Worm (Caenorhabditis elegans) whole organism, young adult: ENCODE measurements around the gene oac-7.
A peak's percentile ranks its signal among the peaks of the same experiment; 100 is the strongest.
"Not testable (repeated sequence)": the region's sequence is repeated elsewhere in the genome, so short reads cannot be mapped to it uniquely, and the experiment has no call there.

ENCODE experiments used
- C06A6.2 ChIP-seq: fragments of 200-800 bp; sonication (Bioruptor generic); conservative IDR thresholded peaks from 2 replicates; pipeline ENCODE4 v1.3.6; 2022; ENCODE audit warnings: missing genetic modification characterization, missing compliant biosample characterization
- F23B12.7 ChIP-seq: sonication (generic microtip); optimal IDR thresholded peaks from 2 replicates; lab custom pipeline; 2017; ENCODE audit warnings: missing genetic modification characterization, mild to moderate bottlenecking, missing compliant biosample characterization, antibody characterized with exemption, moderate library complexity; ENCODE audit not compliant: insufficient read depth
- F37B4.10 ChIP-seq: fragments of 200-800 bp; sonication (Bioruptor generic); IDR thresholded peaks from 2 replicates; pipeline ENCODE4 v1.3.6; 2022; ENCODE audit warnings: missing genetic modification characterization, missing compliant biosample characterization
- F57A8.1 ChIP-seq: fragments of 200-800 bp; sonication (Bioruptor generic); optimal IDR thresholded peaks from 2 replicates; lab custom pipeline; 2018; ENCODE audit warnings: mild to moderate bottlenecking, missing genetic modification characterization, moderate library complexity, missing compliant biosample characterization
- F57C9.4 ChIP-seq: sonication (generic microtip); optimal IDR thresholded peaks from 2 replicates; lab custom pipeline; 2017; ENCODE audit warnings: mild to moderate bottlenecking, missing genetic modification characterization, missing compliant biosample characterization
- K11D2.4 ChIP-seq: fragments of 200-800 bp; sonication (Bioruptor generic); IDR thresholded peaks from 2 replicates; pipeline ENCODE4 v1.3.6; 2022; ENCODE audit warnings: missing genetic modification reagents, missing genetic modification characterization, missing compliant biosample characterization
- Y53F4B.3 ChIP-seq: fragments of 200-800 bp; sonication (Bioruptor generic); IDR thresholded peaks from 2 replicates; pipeline ENCODE4 v1.3.6; 2022; ENCODE audit warnings: missing genetic modification reagents, missing genetic modification characterization, missing compliant biosample characterization
- Y53G8AR.9 ChIP-seq: fragments of 200-800 bp; sonication (Bioruptor generic); conservative IDR thresholded peaks from 2 replicates; pipeline ENCODE4 v1.3.6; 2022; ENCODE audit warnings: missing genetic modification reagents, missing genetic modification characterization, missing compliant biosample characterization
- Y79H2A.3 ChIP-seq: fragments of 200-800 bp; sonication (Bioruptor generic); conservative IDR thresholded peaks from 2 replicates; pipeline ENCODE4 v1.3.6; 2022; ENCODE audit warnings: missing genetic modification reagents, missing genetic modification characterization, missing compliant biosample characterization
- Y95B8A.8 ChIP-seq: fragments of 200-800 bp; sonication (Bioruptor generic); IDR thresholded peaks from 2 replicates; pipeline ENCODE4 v1.3.6; 2022; ENCODE audit warnings: missing genetic modification reagents, missing genetic modification characterization, missing compliant biosample characterization
- aptf-3 ChIP-seq: fragments of 200-800 bp; sonication (Bioruptor generic); IDR thresholded peaks from 2 replicates; pipeline ENCODE4 v1.3.6; 2022; ENCODE audit warnings: missing genetic modification characterization, missing compliant biosample characterization
- attf-6 ChIP-seq: fragments of 200-800 bp; sonication (Bioruptor generic); IDR thresholded peaks from 2 replicates; pipeline ENCODE4 v1.3.6; 2022; ENCODE audit warnings: missing genetic modification reagents, missing genetic modification characterization, missing compliant biosample characterization
- bed-2 ChIP-seq: fragments of 200-800 bp; sonication (Bioruptor generic); IDR thresholded peaks from 2 replicates; pipeline ENCODE4 v1.3.6; 2022; ENCODE audit warnings: missing genetic modification reagents, missing genetic modification characterization, missing compliant biosample characterization
- cebp-1 ChIP-seq, 2 experiments: fragments of 200-800 bp in 1 of 2; sonication (Bioruptor generic) in 1 of 2; sonication (generic microtip) in 1 of 2; IDR thresholded peaks in 1 of 2; optimal IDR thresholded peaks in 1 of 2; 2 replicates each; pipeline versions ENCODE4 v1.3.6 to Lab custom; 2017 to 2022; ENCODE audit warnings: missing compliant biosample characterization in 2 of 2, missing genetic modification characterization in 2 of 2, mild to moderate bottlenecking in 1 of 2, missing genetic modification reagents in 1 of 2, moderate library complexity in 1 of 2
- egl-44 ChIP-seq: fragments of 200-800 bp; sonication (Bioruptor generic); IDR thresholded peaks from 2 replicates; pipeline ENCODE4 v1.3.6; 2022; ENCODE audit warnings: missing genetic modification reagents, missing genetic modification characterization, missing compliant biosample characterization
- ekl-4 ChIP-seq: fragments of 200-800 bp; sonication (Bioruptor generic); IDR thresholded peaks from 2 replicates; pipeline ENCODE4 v1.3.6; 2022; ENCODE audit warnings: missing genetic modification reagents, missing genetic modification characterization, missing compliant biosample characterization
- lin-26 ChIP-seq: fragments of 200-800 bp; sonication (Bioruptor generic); IDR thresholded peaks from 2 replicates; pipeline ENCODE4 v1.3.6; 2022; ENCODE audit warnings: missing genetic modification reagents, missing genetic modification characterization, missing compliant biosample characterization
- mxl-1 ChIP-seq: sonication (generic microtip); optimal IDR thresholded peaks from 2 replicates; lab custom pipeline; 2016; ENCODE audit warnings: missing genetic modification characterization, missing compliant biosample characterization
- nhr-120 ChIP-seq: fragments of 200-800 bp; sonication (Bioruptor generic); IDR thresholded peaks from 2 replicates; pipeline ENCODE4 v1.3.6; 2022; ENCODE audit warnings: missing genetic modification characterization, missing compliant biosample characterization
- nhr-179 ChIP-seq: sonication (generic microtip); optimal IDR thresholded peaks from 2 replicates; lab custom pipeline; 2016; ENCODE audit warnings: mild to moderate bottlenecking, missing genetic modification characterization, missing compliant biosample characterization
- nhr-27 ChIP-seq: fragments of 200-800 bp; sonication (Bioruptor generic); optimal IDR thresholded peaks from 2 replicates; lab custom pipeline; 2018; ENCODE audit warnings: mild to moderate bottlenecking, missing genetic modification characterization, moderate library complexity, missing compliant biosample characterization
- pbrm-1 ChIP-seq: fragments of 200-800 bp; sonication (Bioruptor generic); IDR thresholded peaks from 2 replicates; pipeline ENCODE4 v1.3.6; 2022; ENCODE audit warnings: missing genetic modification reagents, missing genetic modification characterization, missing compliant biosample characterization
- pha-4 ChIP-seq: fragments of 150-350 bp; sonication (generic microtip); optimal IDR thresholded peaks from 2 replicates; lab custom pipeline; 2014; ENCODE audit warnings: missing biosample characterization, missing genetic modification reagents, missing genetic modification characterization
- rec-8 ChIP-seq, 2 experiments: sonication (generic microtip); optimal IDR thresholded peaks; 2 replicates each; lab custom pipeline; 2016; ENCODE audit warnings: mild to moderate bottlenecking in 2 of 2, missing genetic modification characterization in 2 of 2, missing genetic modification reagents in 2 of 2, missing genotype in 2 of 2, missing biosample characterization in 1 of 2, missing compliant biosample characterization in 1 of 2, moderate library complexity in 1 of 2
- sdz-38 ChIP-seq: sonication (generic microtip); optimal IDR thresholded peaks from 2 replicates; lab custom pipeline; 2016; ENCODE audit warnings: missing genotype, missing genetic modification characterization, missing compliant biosample characterization
- snpc-3.4 ChIP-seq: sonication (generic microtip); optimal IDR thresholded peaks from 2 replicates; lab custom pipeline; 2017; ENCODE audit warnings: missing genetic modification characterization, mild to moderate bottlenecking, missing compliant biosample characterization, antibody characterized with exemption, moderate library complexity, missing genotype, missing genetic modification reagents
- snpc-4 ChIP-seq, 5 experiments: fragments of 150-350 bp in 1 of 5; sonication (generic microtip) in 4 of 5; optimal IDR thresholded peaks; 2 replicates each; lab custom pipeline; 2014 to 2018; ENCODE audit warnings: missing genetic modification characterization in 5 of 5, missing biosample characterization in 3 of 5, antibody characterized with exemption in 2 of 5, mild to moderate bottlenecking in 2 of 5, missing compliant biosample characterization in 2 of 5, missing genotype in 2 of 5, moderate library complexity in 2 of 5, missing genetic modification reagents in 1 of 5
- tbx-9 ChIP-seq: sonication (generic microtip); optimal IDR thresholded peaks from 2 replicates; lab custom pipeline; 2016; ENCODE audit warnings: borderline replicate concordance, missing genetic modification characterization, inconsistent platforms, missing compliant biosample characterization
- tlf-1 ChIP-seq: fragments of 200-800 bp; sonication (Bioruptor generic); optimal IDR thresholded peaks from 2 replicates; lab custom pipeline; 2018; ENCODE audit warnings: mild to moderate bottlenecking, missing genetic modification characterization, missing compliant biosample characterization
- zfh-2 ChIP-seq: fragments of 200-800 bp; sonication (Bioruptor generic); conservative IDR thresholded peaks from 2 replicates; pipeline ENCODE4 v1.3.6; 2022; ENCODE audit warnings: missing genetic modification reagents, missing genetic modification characterization, missing compliant biosample characterization
- ztf-26 ChIP-seq: sonication (generic microtip); optimal IDR thresholded peaks from 2 replicates; lab custom pipeline; 2017; ENCODE audit warnings: missing genetic modification characterization, missing compliant biosample characterization
- ztf-28 ChIP-seq: fragments of 200-800 bp; sonication (Bioruptor generic); IDR thresholded peaks from 2 replicates; pipeline ENCODE4 v1.3.6; 2022; ENCODE audit warnings: missing genetic modification reagents, missing genetic modification characterization, missing compliant biosample characterization

oac-7 gene

DNA sequence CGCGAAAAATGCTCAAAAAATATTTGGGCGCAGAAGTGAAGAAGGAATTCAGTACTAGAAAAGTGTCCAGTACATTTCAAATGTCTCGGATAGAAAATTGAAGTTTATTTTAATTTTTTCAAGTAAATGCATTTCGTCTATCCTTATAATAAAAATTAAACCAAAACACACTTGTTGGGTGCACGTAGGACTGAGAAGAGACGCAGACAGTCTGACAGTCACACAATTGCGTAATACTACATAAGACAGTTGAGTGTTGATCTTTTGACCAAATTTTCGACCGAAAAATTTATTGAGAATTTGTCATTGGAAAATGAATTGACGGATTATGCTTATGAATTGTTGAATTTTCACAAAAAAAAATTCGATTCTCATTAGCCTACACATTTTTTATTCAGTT is at the start of gene oac-7:
Gene oac-7 (plus strand): TSS at position 283 of the 400 bp plus-strand sequence.
- TF ChIP-seq rec-8 (tag; optimal IDR thresholded peaks at IDR 0.05; lab: Kevin White, UChicago) (no peak), tlf-1 (GFP tag; lab: Kevin White, UChicago) (no peak), ztf-26 (tag; lab: Kevin White, UChicago) (no peak), cebp-1 (GFP tag; IDR thresholded peaks at IDR 0.05; lab: Robert Waterston, UW) (no peak), cebp-1 (tag; optimal IDR thresholded peaks at IDR 0.05; lab: Kevin White, UChicago) (peak; percentile 85)
- TF ChIP-seq, all 124 proteins: peak for 1

DNA sequence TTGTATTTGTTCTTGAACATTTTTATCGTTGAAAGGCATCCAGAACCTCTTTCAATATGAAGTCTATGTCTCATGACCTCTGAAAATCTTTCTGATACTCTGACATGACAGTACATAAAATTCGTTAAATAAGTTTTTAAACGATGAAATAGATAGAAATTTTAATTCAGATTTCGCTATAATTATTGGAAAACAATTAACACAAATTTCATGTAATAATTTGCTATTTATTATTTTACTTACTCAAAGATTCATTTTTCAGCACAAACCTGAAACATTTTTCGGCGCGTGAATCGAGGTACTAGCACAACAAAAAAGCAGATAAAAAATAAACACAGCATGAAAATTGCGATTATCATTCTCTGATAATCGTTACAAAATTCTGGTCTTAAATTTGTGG is 43.1 kb upstream of the oac-7 start, which contains the start of gene T13F3.4:
Gene T13F3.4 (minus strand): TSS at position 101 of the 400 bp plus-strand sequence.
- TF ChIP-seq nhr-179 (tag; lab: Kevin White, UChicago) (no peak), Y53F4B.3 (no peak), F57C9.4 (tag; lab: Kevin White, UChicago) (no peak), Y53G8AR.9 (no peak), K11D2.4 (no peak), F57A8.1 (GFP tag; lab: Kevin White, UChicago) (no peak), F37B4.10 (GFP tag; lab: Robert Waterston, UW) (no peak), Y95B8A.8 (GFP tag; lab: Robert Waterston, UW) (no peak), pha-4 (no peak)

DNA sequence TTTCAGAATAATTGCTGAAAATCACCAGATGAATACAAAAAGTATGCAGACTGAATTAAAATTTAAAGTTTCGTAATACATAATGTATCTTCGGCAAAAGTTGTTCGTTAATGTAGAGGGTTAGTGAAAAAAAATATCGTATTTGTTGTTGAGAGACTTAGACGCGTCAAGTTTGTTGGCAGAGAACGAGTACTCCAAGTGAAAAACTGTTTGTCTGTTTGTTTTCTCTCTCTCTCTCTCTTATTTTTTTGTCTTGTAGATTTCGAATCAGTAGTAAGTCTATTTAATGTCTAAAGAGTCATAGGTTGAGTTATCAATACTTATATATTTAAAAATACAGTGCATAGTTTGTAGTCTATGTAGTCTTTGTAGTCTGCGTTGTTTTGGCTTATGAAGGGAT is 40.0 kb upstream of the oac-7 start, which contains the start of the genes fbxa-2 and T13F3.8:
Gene fbxa-2 (minus strand): TSS at position 101 of the 400 bp plus-strand sequence.
Gene T13F3.8 (plus strand): TSS at position 245 of the 400 bp plus-strand sequence.
- TF ChIP-seq ztf-28 (no peak), C06A6.2 (GFP tag; lab: Robert Waterston, UW) (no peak), tbx-9 (tag; lab: Kevin White, UChicago) (no peak), sdz-38 (no peak), ekl-4 (GFP tag; lab: Robert Waterston, UW) (no peak), zfh-2 (GFP tag; lab: Robert Waterston, UW) (no peak), nhr-27 (tag; lab: Kevin White, UChicago) (no peak), F23B12.7 (tag; lab: Kevin White, UChicago) (no peak), mxl-1 (tag; lab: Kevin White, UChicago) (no peak), snpc-3.4 (tag; lab: Kevin White, UChicago) (no peak)
- TF ChIP-seq, all 124 proteins: peak for 0

DNA sequence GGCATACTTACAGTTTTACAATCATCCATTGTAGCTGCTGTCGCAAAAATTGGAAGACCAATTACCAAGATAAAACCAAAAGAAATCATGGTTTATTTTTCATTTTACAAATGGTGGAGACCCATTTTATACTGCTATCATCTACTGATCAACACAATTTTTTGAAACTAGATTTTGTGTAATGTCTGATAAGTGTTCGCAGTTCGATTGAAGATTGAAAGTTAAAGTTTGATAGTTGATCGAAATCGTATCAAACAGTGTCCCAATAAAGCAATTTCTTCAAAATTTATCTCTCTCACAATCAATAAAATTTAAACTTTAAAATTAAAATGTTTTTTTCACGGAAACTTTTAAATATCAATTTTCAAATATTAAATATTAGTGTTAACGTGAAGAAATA is 38.5 kb upstream of the oac-7 start, which contains the start of gene T13F3.6:
Gene T13F3.6 (minus strand): TSS at position 101 of the 400 bp plus-strand sequence.
- TF ChIP-seq aptf-3 (GFP tag; lab: Robert Waterston, UW) (no peak), nhr-120 (GFP tag; lab: Robert Waterston, UW) (no peak), F57C9.4 (tag; lab: Kevin White, UChicago) (no peak), Y79H2A.3 (GFP tag; lab: Robert Waterston, UW) (no peak), bed-2 (GFP tag; lab: Robert Waterston, UW) (no peak), Y53G8AR.9 (no peak), Y95B8A.8 (GFP tag; lab: Robert Waterston, UW) (no peak), egl-44 (no peak), lin-26 (GFP tag; lab: Robert Waterston, UW) (no peak)
- TF ChIP-seq, all 124 proteins: peak for 0

DNA sequence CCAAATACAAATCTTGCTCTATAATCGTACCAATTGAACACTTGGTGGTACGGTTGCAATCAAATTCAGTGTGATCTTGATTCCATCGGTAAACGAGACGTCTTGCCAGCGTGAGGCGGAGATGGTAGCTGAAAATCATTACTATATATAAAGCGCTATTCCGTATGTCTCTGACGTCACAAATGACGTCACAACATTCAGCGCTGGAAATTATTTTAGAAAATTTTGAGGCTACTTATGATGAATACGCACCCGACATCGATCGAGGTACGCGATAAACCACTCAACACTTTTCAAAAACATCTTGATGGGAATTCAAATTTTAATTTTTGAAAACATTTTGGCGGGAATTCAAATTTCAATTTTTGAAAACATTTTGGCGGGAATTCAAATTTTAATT is 36.2 kb upstream of the oac-7 start:
- not testable (repeated sequence) for TF ChIP-seq snpc-4 (GFP tag; optimal IDR thresholded peaks at IDR 0.05; lab: Kevin White, UChicago)
- TF ChIP-seq snpc-4 (tag; optimal IDR thresholded peaks at IDR 0.05; lab: Kevin White, UChicago) = peak in 1 of 4 experiments; percentile 62
- peak; percentile 6; the same call in 1 of the 2 replicates for TF ChIP-seq pbrm-1 (GFP tag; lab: Robert Waterston, UW)
- TF ChIP-seq attf-6 (GFP tag; lab: Robert Waterston, UW) = 0 out of 2 replicates have a peak, but pooled peaks have one; percentile 58
- TF ChIP-seq, all 124 proteins: peak for 3; not testable (repeated sequence) for 121
